Fruit fly (Drosophila melanogaster) S2 (cell line): Measurements from ENCODE around the gene CG14456.

Experiments used
- CG8478 ChIP-seq: fragments of >200 bp; optimal IDR thresholded peaks from 2 replicates; lab custom pipeline; 2018
- CTCF ChIP-seq, 2 experiments: fragments of >200 bp; optimal IDR thresholded peaks; 2 replicates each; lab custom pipeline; 2018

- TF ChIP-seq CTCF (optimal IDR thresholded peaks at IDR 0.05; lab: Kevin White, UChicago) (no peak), CG8478 (lab: Kevin White, UChicago) (no peak)
Measured at dm6 chr3L:22646863-22647262, 40.2 kb upstream of the CG14456 start, which contains the start of gene CG33768.
